Worm (Caenorhabditis elegans) whole organism, L1 larva: ENCODE data around the gene tag-115.

ENCODE experiments used
- alr-1 ChIP-seq: fragments of 200-800 bp; sonication (Bioruptor generic); optimal IDR thresholded peaks from 2 replicates; lab custom pipeline; 2018; ENCODE audit warnings: borderline replicate concordance, mild to moderate bottlenecking, missing genetic modification characterization, missing compliant biosample characterization
- ceh-82 ChIP-seq, 3 experiments: fragments of 150-350 bp in 1 of 3; sonication (generic microtip) in 2 of 3; optimal IDR thresholded peaks; 2 replicates each; lab custom pipeline; 2014 to 2017; ENCODE audit warnings: missing biosample characterization in 3 of 3, missing genetic modification characterization in 3 of 3
- egl-27 ChIP-seq, 2 experiments: fragments of 150-350 bp in 1 of 2; sonication (generic microtip); optimal IDR thresholded peaks; 3 replicates each; lab custom pipeline; 2017 to 2018; ENCODE audit warnings: missing biosample characterization in 2 of 2, missing genetic modification characterization in 2 of 2, missing genetic modification reagents in 2 of 2
- elt-3 ChIP-seq, 6 experiments: fragments of 150-350 bp in 1 of 6; sonication (generic microtip); optimal IDR thresholded peaks; 2 replicates each; lab custom pipeline; 2017 to 2018; ENCODE audit warnings: missing biosample characterization in 6 of 6, missing genetic modification characterization in 6 of 6, inconsistent platforms in 1 of 6
- fos-1 ChIP-seq: fragments of 150-350 bp; optimal IDR thresholded peaks from 2 replicates; lab custom pipeline; 2014; ENCODE audit warnings: missing biosample characterization, missing genetic modification characterization
- hlh-4 ChIP-seq: sonication (generic microtip); optimal IDR thresholded peaks from 2 replicates; lab custom pipeline; 2016; ENCODE audit warnings: mild to moderate bottlenecking, missing genetic modification characterization, missing compliant biosample characterization
- nhr-77 ChIP-seq: fragments of 150-350 bp; optimal IDR thresholded peaks from 2 replicates; lab custom pipeline; 2014; ENCODE audit warnings: missing biosample characterization, missing genetic modification characterization
- nhr-90 ChIP-seq: sonication (generic microtip); optimal IDR thresholded peaks from 2 replicates; lab custom pipeline; 2016; ENCODE audit warnings: mild to moderate bottlenecking, missing genetic modification characterization, missing compliant biosample characterization; ENCODE audit not compliant: poor library complexity
- pqm-1 ChIP-seq: sonication (generic microtip); optimal IDR thresholded peaks from 3 replicates; lab custom pipeline; 2017; ENCODE audit warnings: missing biosample characterization, missing genetic modification characterization
- snpc-4 ChIP-seq: fragments of 150-350 bp; optimal IDR thresholded peaks from 2 replicates; lab custom pipeline; 2014; ENCODE audit warnings: missing biosample characterization, missing genetic modification characterization
- unc-62 ChIP-seq: fragments of 150-350 bp; optimal IDR thresholded peaks from 2 replicates; lab custom pipeline; 2014; ENCODE audit warnings: missing biosample characterization, missing genetic modification reagents, missing genetic modification characterization
- unc-86 ChIP-seq: sonication (generic microtip); optimal IDR thresholded peaks from 2 replicates; lab custom pipeline; 2016; ENCODE audit warnings: missing genetic modification characterization, missing compliant biosample characterization

DNA sequence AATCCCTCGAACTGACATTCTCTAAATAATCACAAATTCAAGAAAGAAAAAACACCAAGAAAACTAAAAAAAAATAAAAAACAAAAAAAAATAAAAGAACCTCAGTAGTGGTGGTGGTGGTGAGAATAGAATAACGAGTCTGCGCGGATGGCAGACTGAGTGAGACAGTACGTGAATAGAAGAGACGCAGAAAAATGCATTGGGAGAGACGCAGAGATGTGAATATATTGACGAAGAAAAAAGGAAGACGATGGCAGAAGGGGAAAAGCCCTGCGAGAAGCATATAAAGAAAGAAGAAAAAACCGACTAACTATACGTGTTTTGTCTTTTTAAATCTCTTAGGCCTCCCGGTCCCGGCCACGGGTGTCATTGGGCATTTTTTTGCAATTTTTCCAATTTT, 33.3 kb upstream of the tag-115 start, which contains the start of gene unc-26:
- TF ChIP-seq snpc-4 (tag; lab: Kevin White, UChicago) (no peak), unc-62 (GFP tag; lab: Kevin White, UChicago) (no peak), nhr-90 (no peak), ceh-82 (tag; optimal IDR thresholded peaks at IDR 0.05; lab: Kevin White, UChicago) (peak in 1 of 3 experiments; percentile 63), pqm-1 (tag; lab: Kevin White, UChicago) (no peak), fos-1 (no peak), elt-3 (tag; optimal IDR thresholded peaks at IDR 0.05; lab: Kevin White, UChicago) (no peak), hlh-4 (tag; lab: Kevin White, UChicago) (no peak), unc-86 (tag; lab: Kevin White, UChicago) (peak; percentile 65), alr-1 (tag; lab: Kevin White, UChicago) (no peak), egl-27 (tag; optimal IDR thresholded peaks at IDR 0.05; lab: Kevin White, UChicago) (no peak), nhr-77 (tag; lab: Kevin White, UChicago) (no peak)
